Fruit fly (Drosophila melanogaster) whole organism, adult: ENCODE measurements around the gene CG13676.

ENCODE experiments used
- CG14711 ChIP-seq: fragments of 200-800 bp; sonication (Bioruptor generic); optimal IDR thresholded peaks from 2 replicates; lab custom pipeline; 2018; ENCODE audit warnings: missing biosample characterization, mild to moderate bottlenecking, missing genetic modification characterization, moderate library complexity
- CG5204 ChIP-seq: fragments of 200-800 bp; sonication (Bioruptor generic); optimal IDR thresholded peaks from 2 replicates; lab custom pipeline; 2016; ENCODE audit warnings: missing biosample characterization, missing genetic modification characterization
- cnc ChIP-seq, 2 experiments: fragments of >200 bp; optimal IDR thresholded peaks; 2 replicates each; lab custom pipeline; 2017
- kay ChIP-seq: fragments of 200-800 bp; sonication (Bioruptor generic); peaks from one replicate; lab custom pipeline; 2016; ENCODE audit warnings: missing biosample characterization, missing genetic modification characterization, borderline replicate concordance
- tj ChIP-seq: fragments of 200-800 bp; sonication (Bioruptor generic); optimal IDR thresholded peaks from 3 replicates; lab custom pipeline; 2017; ENCODE audit warnings: missing biosample characterization, mild to moderate bottlenecking, missing genetic modification characterization, moderate library complexity
- toe ChIP-seq: fragments of 200-800 bp; sonication (Bioruptor generic); optimal IDR thresholded peaks from 2 replicates; lab custom pipeline; 2016; ENCODE audit warnings: missing biosample characterization, missing genetic modification characterization

DNA sequence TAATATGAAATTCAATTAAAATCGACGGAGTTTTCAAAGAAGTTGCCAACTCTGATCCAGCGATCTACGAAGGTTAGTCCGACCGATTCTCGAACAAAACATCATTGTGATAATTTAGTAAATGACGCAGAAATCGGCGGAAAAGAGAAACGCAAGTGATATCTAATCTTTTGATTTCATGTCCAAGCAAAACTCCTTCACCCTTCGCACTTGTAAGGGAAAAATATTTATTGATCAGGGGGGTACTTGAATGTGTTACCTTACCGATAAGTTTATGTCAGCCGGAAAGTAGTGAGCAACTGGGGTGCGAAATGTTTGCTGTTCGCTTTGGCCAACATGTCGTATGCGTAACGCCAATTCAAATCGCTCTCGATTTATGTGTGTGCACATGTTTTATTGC is 54.5 kb downstream of the CG13676 start:
- TF ChIP-seq toe (GFP tag; lab: Kevin White, UChicago) (no peak), cnc (optimal IDR thresholded peaks at IDR 0.05; lab: Kevin White, UChicago) (no peak), CG14711 (tag; lab: Kevin White, UChicago) (no peak), kay (GFP tag; lab: Kevin White, UChicago) (no peak), tj (GFP tag; lab: Kevin White, UChicago) (no peak), CG5204 (GFP tag; lab: Kevin White, UChicago) (no peak)
